Worm (Caenorhabditis elegans) whole organism, midembryonic: Measurements from ENCODE around the gene srh-247.

Experiments used
- T22C8.4 ChIP-seq: fragments of 200-800 bp; sonication (Bioruptor generic); IDR thresholded peaks from 2 replicates; pipeline ENCODE4 v1.3.6; 2022; ENCODE audit warnings: missing genetic modification characterization, missing compliant biosample characterization
- cog-1 ChIP-seq: sonication (generic microtip); optimal IDR thresholded peaks from 2 replicates; lab custom pipeline; 2016; ENCODE audit warnings: missing genetic modification characterization, missing compliant biosample characterization
- flt-1 ChIP-seq: fragments of 200-800 bp; sonication (Bioruptor generic); IDR thresholded peaks from 2 replicates; pipeline ENCODE4 v1.3.6; 2022; ENCODE audit warnings: missing genetic modification characterization, missing compliant biosample characterization
- klf-2 ChIP-seq: fragments of 200-800 bp; sonication (Bioruptor generic); conservative IDR thresholded peaks from 2 replicates; pipeline ENCODE4 v1.3.6; 2022; ENCODE audit warnings: missing genetic modification reagents, missing genetic modification characterization, missing compliant biosample characterization
- med-1 ChIP-seq: sonication (generic microtip); optimal IDR thresholded peaks from 2 replicates; lab custom pipeline; 2017; ENCODE audit warnings: missing genetic modification characterization, mild to moderate bottlenecking, missing compliant biosample characterization, antibody characterized with exemption, missing genetic modification reagents; ENCODE audit not compliant: insufficient read depth
- ref-1 ChIP-seq: fragments of 200-800 bp; sonication (Bioruptor generic); conservative IDR thresholded peaks from 2 replicates; pipeline ENCODE4 v1.3.6; 2022; ENCODE audit warnings: missing genetic modification reagents, missing genetic modification characterization, missing compliant biosample characterization
- tab-1 ChIP-seq: fragments of 200-800 bp; sonication (Bioruptor generic); IDR thresholded peaks from 2 replicates; pipeline ENCODE4 v1.3.6; 2022; ENCODE audit warnings: missing genetic modification characterization, missing compliant biosample characterization
- ztf-23 ChIP-seq: fragments of 200-800 bp; sonication (Bioruptor generic); IDR thresholded peaks from 2 replicates; pipeline ENCODE4 v1.3.6; 2022; ENCODE audit warnings: missing genetic modification reagents, missing genetic modification characterization, missing compliant biosample characterization
- ztf-29 ChIP-seq: fragments of 200-800 bp; sonication (Bioruptor generic); IDR thresholded peaks from 2 replicates; pipeline ENCODE4 v1.3.6; 2022; ENCODE audit warnings: missing genetic modification reagents, missing genetic modification characterization, missing compliant biosample characterization

ce11 chrV:2896198-2896660 is 37.7 kb downstream of the srh-247 start, which contains the start of gene pals-32:
- TF ChIP-seq flt-1 (GFP tag; lab: Robert Waterston, UW) = no peak
- no peak for TF ChIP-seq ztf-23
- no peak for TF ChIP-seq klf-2 (GFP tag; lab: Robert Waterston, UW)
- TF ChIP-seq tab-1 (GFP tag; lab: Robert Waterston, UW) = no peak
- no peak for TF ChIP-seq T22C8.4 (GFP tag; lab: Robert Waterston, UW)
- TF ChIP-seq med-1 (GFP tag; lab: Kevin White, UChicago) = no peak
- TF ChIP-seq ref-1 = no peak
- TF ChIP-seq ztf-29 (GFP tag; lab: Robert Waterston, UW) = no peak
- no peak for TF ChIP-seq cog-1 (tag; lab: Kevin White, UChicago)
